Fruit fly (Drosophila melanogaster) whole organism, embryonic: ENCODE data around the gene Mgat4b.

Experiments used
- Abd-B ChIP-seq: fragments of 200-800 bp; sonication (Bioruptor generic); optimal IDR thresholded peaks from 2 replicates; lab custom pipeline; 2018; ENCODE audit warnings: missing biosample characterization, mild to moderate bottlenecking, missing genetic modification characterization, moderate library complexity
- Bgb ChIP-seq: fragments of 200-800 bp; sonication (Bioruptor generic); IDR thresholded peaks from 2 replicates; pipeline ENCODE4 v1.3.6; 2022; ENCODE audit warnings: missing biosample characterization, missing genetic modification characterization; ENCODE audit not compliant: partially characterized antibody
- CG10209 ChIP-seq: fragments of 200-800 bp; sonication (Bioruptor generic); optimal IDR thresholded peaks from 3 replicates; lab custom pipeline; 2017; ENCODE audit warnings: missing biosample characterization, mild to moderate bottlenecking, missing genetic modification characterization, missing genetic modification reagents
- CG11504 ChIP-seq: fragments of 200-800 bp; sonication (Bioruptor generic); optimal IDR thresholded peaks from 3 replicates; lab custom pipeline; 2019; ENCODE audit warnings: missing biosample characterization, mild to moderate bottlenecking, missing genetic modification characterization, moderate library complexity
- CG12155 ChIP-seq: fragments of 200-800 bp; sonication (Bioruptor generic); optimal IDR thresholded peaks from 3 replicates; lab custom pipeline; 2016; ENCODE audit warnings: missing biosample characterization, missing genetic modification characterization
- CG15514 ChIP-seq: fragments of 200-800 bp; sonication (Bioruptor generic); optimal IDR thresholded peaks from 3 replicates; lab custom pipeline; 2017; ENCODE audit warnings: missing biosample characterization, missing genetic modification characterization, mild to moderate bottlenecking, moderate library complexity, missing genetic modification reagents
- CG1603 ChIP-seq: fragments of 200-800 bp; sonication (Bioruptor generic); optimal IDR thresholded peaks from 2 replicates; lab custom pipeline; 2019; ENCODE audit warnings: missing biosample characterization, mild to moderate bottlenecking, missing genetic modification characterization, moderate library complexity
- CG17612 ChIP-seq: fragments of 200-800 bp; sonication (Bioruptor generic); IDR thresholded peaks from 2 replicates; pipeline ENCODE4 v1.3.6; 2022; ENCODE audit warnings: missing biosample characterization, missing genetic modification characterization
- CG17802 ChIP-seq: fragments of 200-800 bp; sonication (Bioruptor generic); optimal IDR thresholded peaks from 2 replicates; lab custom pipeline; 2018; ENCODE audit warnings: missing biosample characterization, mild to moderate bottlenecking, missing genetic modification characterization, moderate library complexity
- CG17829 ChIP-seq: fragments of 200-800 bp; optimal IDR thresholded peaks from 2 replicates; lab custom pipeline; 2019; ENCODE audit warnings: missing biosample characterization, mild to moderate bottlenecking, missing genetic modification characterization, moderate library complexity
- CG18764 ChIP-seq: fragments of 200-800 bp; sonication (Bioruptor generic); optimal IDR thresholded peaks from 3 replicates; lab custom pipeline; 2016; ENCODE audit warnings: missing biosample characterization, missing genetic modification characterization
- CG2120 ChIP-seq: fragments of 200-800 bp; sonication (Bioruptor generic); optimal IDR thresholded peaks from 3 replicates; lab custom pipeline; 2016; ENCODE audit warnings: missing biosample characterization, missing genetic modification characterization
- CG3065 ChIP-seq: fragments of 200-800 bp; sonication (Bioruptor generic); optimal IDR thresholded peaks from 2 replicates; lab custom pipeline; 2016; ENCODE audit warnings: missing biosample characterization, missing genetic modification characterization
- CG3838 ChIP-seq: fragments of 200-800 bp; sonication (Bioruptor generic); optimal IDR thresholded peaks from 3 replicates; lab custom pipeline; 2016; ENCODE audit warnings: missing biosample characterization, missing genetic modification characterization
- CG4730 ChIP-seq: fragments of 200-800 bp; sonication (Bioruptor generic); IDR thresholded peaks from 2 replicates; pipeline ENCODE4 v1.3.6; 2022; ENCODE audit warnings: missing biosample characterization, missing genetic modification characterization
- CG6654 ChIP-seq: fragments of 200-800 bp; sonication (Bioruptor generic); optimal IDR thresholded peaks from 2 replicates; lab custom pipeline; 2017; ENCODE audit warnings: missing biosample characterization, mild to moderate bottlenecking, missing genetic modification characterization
- CG8388 ChIP-seq: fragments of 200-800 bp; sonication (Bioruptor generic); optimal IDR thresholded peaks from 2 replicates; lab custom pipeline; 2019; ENCODE audit warnings: missing biosample characterization, mild to moderate bottlenecking, missing genetic modification characterization, moderate library complexity
- CG9215 ChIP-seq: fragments of 200-800 bp; sonication (Bioruptor generic); IDR thresholded peaks from 2 replicates; pipeline ENCODE4 v1.3.6; 2022; ENCODE audit warnings: missing biosample characterization, missing genetic modification characterization
- CG9609 ChIP-seq: fragments of 200-800 bp; sonication (Bioruptor generic); optimal IDR thresholded peaks from 3 replicates; lab custom pipeline; 2016; ENCODE audit warnings: missing biosample characterization, missing genetic modification characterization
- CG9876 ChIP-seq: fragments of 200-800 bp; sonication (Bioruptor generic); optimal IDR thresholded peaks from 2 replicates; lab custom pipeline; 2016; ENCODE audit warnings: missing biosample characterization, missing genetic modification characterization
- Dip3 ChIP-seq: fragments of 200-800 bp; sonication (Bioruptor generic); optimal IDR thresholded peaks from 3 replicates; lab custom pipeline; 2016; ENCODE audit warnings: missing biosample characterization, missing genetic modification characterization
- Fer2 ChIP-seq: fragments of 200-800 bp; sonication (Bioruptor generic); optimal IDR thresholded peaks from 2 replicates; lab custom pipeline; 2018; ENCODE audit warnings: missing biosample characterization, mild to moderate bottlenecking, missing genetic modification characterization, moderate library complexity
- Hsf ChIP-seq: fragments of 200-800 bp; sonication (Bioruptor generic); optimal IDR thresholded peaks from 3 replicates; lab custom pipeline; 2016; ENCODE audit warnings: missing biosample characterization, missing genetic modification characterization
- Meics ChIP-seq: fragments of 200-800 bp; sonication (Bioruptor generic); optimal IDR thresholded peaks from 2 replicates; lab custom pipeline; 2017; ENCODE audit warnings: missing biosample characterization, mild to moderate bottlenecking, missing genetic modification characterization
- NFAT ChIP-seq: fragments of 200-800 bp; sonication (Bioruptor generic); IDR thresholded peaks from 2 replicates; pipeline ENCODE4 v1.3.6; 2022; ENCODE audit warnings: missing biosample characterization, missing genetic modification characterization
- Neu2 ChIP-seq: fragments of 200-800 bp; sonication (Bioruptor generic); optimal IDR thresholded peaks from 3 replicates; lab custom pipeline; 2016; ENCODE audit warnings: missing biosample characterization, missing genetic modification characterization, borderline replicate concordance
- Rfx ChIP-seq: fragments of 200-800 bp; sonication (Bioruptor generic); IDR thresholded peaks from 2 replicates; pipeline ENCODE4 v1.3.6; 2022; ENCODE audit warnings: missing biosample characterization, missing genetic modification characterization
- Usf ChIP-seq: fragments of 200-800 bp; sonication (Bioruptor generic); optimal IDR thresholded peaks from 2 replicates; lab custom pipeline; 2017; ENCODE audit warnings: missing genotype, missing biosample characterization, missing genetic modification characterization
- ab ChIP-seq: fragments of 200-800 bp; sonication (Bioruptor generic); optimal IDR thresholded peaks from 2 replicates; lab custom pipeline; 2016; ENCODE audit warnings: missing biosample characterization, missing genetic modification characterization
- gcm2 ChIP-seq: fragments of 200-800 bp; sonication (Bioruptor generic); optimal IDR thresholded peaks from 2 replicates; lab custom pipeline; 2016; ENCODE audit warnings: missing biosample characterization, missing genetic modification characterization
- gfzf ChIP-seq: fragments of 200-800 bp; sonication (Bioruptor generic); optimal IDR thresholded peaks from 2 replicates; lab custom pipeline; 2016; ENCODE audit warnings: missing biosample characterization, mild to moderate bottlenecking, missing genetic modification characterization, moderate library complexity
- grn ChIP-seq: fragments of 200-800 bp; sonication (Bioruptor generic); optimal IDR thresholded peaks from 3 replicates; lab custom pipeline; 2017; ENCODE audit warnings: missing biosample characterization, missing genetic modification characterization
- gro ChIP-seq: fragments of 200-800 bp; sonication (Bioruptor generic); optimal IDR thresholded peaks from 2 replicates; lab custom pipeline; 2016; ENCODE audit warnings: missing biosample characterization, missing genetic modification characterization
- gsb ChIP-seq: fragments of 200-800 bp; sonication (Bioruptor generic); IDR thresholded peaks from 2 replicates; pipeline ENCODE4 v1.3.6; 2022; ENCODE audit warnings: missing biosample characterization, missing genetic modification characterization
- gsb-n ChIP-seq: fragments of 200-800 bp; sonication (Bioruptor generic); optimal IDR thresholded peaks from 3 replicates; lab custom pipeline; 2018; ENCODE audit warnings: missing biosample characterization, mild to moderate bottlenecking, missing genetic modification characterization
- gt ChIP-seq: fragments of 200-800 bp; sonication (Bioruptor generic); IDR thresholded peaks from 2 replicates; pipeline ENCODE4 v1.3.6; 2022; ENCODE audit warnings: missing biosample characterization, missing genetic modification characterization
- hkb ChIP-seq, 2 experiments: fragments of 200-800 bp in 1 of 2; fragments of >200 bp in 1 of 2; sonication (Bioruptor generic) in 1 of 2; IDR thresholded peaks in 1 of 2; optimal IDR thresholded peaks in 1 of 2; 2 replicates each; pipeline versions ENCODE4 v1.3.6 to Lab custom; 2017 to 2022; ENCODE audit warnings: missing biosample characterization in 1 of 2, missing genetic modification characterization in 1 of 2
- jumu ChIP-seq: fragments of 200-800 bp; sonication (Bioruptor generic); optimal IDR thresholded peaks from 3 replicates; lab custom pipeline; 2016; ENCODE audit warnings: missing biosample characterization, missing genetic modification characterization
- klu ChIP-seq: fragments of 200-800 bp; sonication (Bioruptor generic); IDR thresholded peaks from 2 replicates; pipeline ENCODE4 v1.3.6; 2022; ENCODE audit warnings: missing biosample characterization, missing genetic modification characterization
- scrt ChIP-seq: fragments of 200-800 bp; sonication (Bioruptor generic); optimal IDR thresholded peaks from 2 replicates; lab custom pipeline; 2018; ENCODE audit warnings: missing biosample characterization, mild to moderate bottlenecking, missing genetic modification characterization, moderate library complexity
- slp2 ChIP-seq: fragments of 200-800 bp; sonication (Bioruptor generic); optimal IDR thresholded peaks from 2 replicates; lab custom pipeline; 2016; ENCODE audit warnings: missing biosample characterization, missing genetic modification characterization
- so ChIP-seq: fragments of 200-800 bp; sonication (Bioruptor generic); IDR thresholded peaks from 3 replicates; pipeline ENCODE4 v1.3.6; 2022; ENCODE audit warnings: missing biosample characterization, missing genetic modification characterization
- stc ChIP-seq: fragments of 200-800 bp; sonication (Bioruptor generic); IDR thresholded peaks from 2 replicates; pipeline ENCODE4 v1.3.6; 2022; ENCODE audit warnings: missing biosample characterization, missing genetic modification characterization
- tio ChIP-seq: fragments of 200-800 bp; sonication (Bioruptor generic); optimal IDR thresholded peaks from 2 replicates; lab custom pipeline; 2017; ENCODE audit warnings: missing biosample characterization, missing genetic modification characterization, inconsistent platforms
- tll ChIP-seq, 2 experiments: fragments of 200-800 bp in 1 of 2; fragments of >200 bp in 1 of 2; sonication (Bioruptor generic) in 1 of 2; optimal IDR thresholded peaks; 2 replicates each; lab custom pipeline; 2017 to 2019; ENCODE audit warnings: missing biosample characterization in 2 of 2, missing genetic modification characterization in 2 of 2, mild to moderate bottlenecking in 1 of 2, moderate library complexity in 1 of 2
- tna ChIP-seq: fragments of 200-800 bp; sonication (Bioruptor generic); IDR thresholded peaks from 2 replicates; pipeline ENCODE4 v1.3.6; 2022; ENCODE audit warnings: missing biosample characterization, missing genetic modification characterization; ENCODE audit not compliant: partially characterized antibody
- toy ChIP-seq: fragments of 200-800 bp; sonication (Bioruptor generic); IDR thresholded peaks from 2 replicates; pipeline ENCODE4 v1.3.6; 2022; ENCODE audit warnings: missing biosample characterization, missing genetic modification characterization
- twi ChIP-seq: fragments of 200-800 bp; optimal IDR thresholded peaks from 2 replicates; lab custom pipeline; 2019; ENCODE audit warnings: missing biosample characterization, mild to moderate bottlenecking, missing genetic modification characterization, moderate library complexity
- vnd ChIP-seq: fragments of 200-800 bp; sonication (Bioruptor generic); IDR thresholded peaks from 3 replicates; pipeline ENCODE4 v1.3.6; 2022; ENCODE audit warnings: missing biosample characterization, missing genetic modification characterization; ENCODE audit not compliant: partially characterized antibody

Mgat4b gene

dm6 chr3L:14790127-14790589 lies 21.1 kb upstream of the Mgat4b start (continued):
- TF ChIP-seq gfzf (GFP tag; lab: Kevin White, UChicago), result peak; percentile 24
- TF ChIP-seq tna (GFP tag; lab: Robert Waterston, UW), result peak; percentile 44
- peak; percentile 33 for TF ChIP-seq CG17802 (tag; lab: Kevin White, UChicago)
- peak; percentile 85 for TF ChIP-seq Rfx (GFP tag; lab: Robert Waterston, UW)
- TF ChIP-seq CG17829 (tag; lab: Kevin White, UChicago), result peak; percentile 41
- peak; percentile 75 for TF ChIP-seq slp2 (GFP tag; lab: Kevin White, UChicago)
- TF ChIP-seq ab (GFP tag; lab: Kevin White, UChicago), result no peak
- peak; percentile 75 for TF ChIP-seq CG15514
- peak; percentile 79 for TF ChIP-seq CG18764
- TF ChIP-seq Usf (GFP tag; lab: Kevin White, UChicago), result peak; percentile 19
- TF ChIP-seq grn (GFP tag; lab: Kevin White, UChicago), result no peak
- TF ChIP-seq Neu2, result peak; percentile 66
- TF ChIP-seq CG8388 (GFP tag; lab: Kevin White, UChicago), result peak; percentile 56
- peak; percentile 54 for TF ChIP-seq Fer2 (tag; lab: Kevin White, UChicago)
- peak; percentile 94 for TF ChIP-seq CG12155 (GFP tag; lab: Kevin White, UChicago)
- no peak for TF ChIP-seq CG3838
- TF ChIP-seq vnd, result peak; percentile 81
- peak; percentile 78; the same call in 1 of the 2 replicates for TF ChIP-seq NFAT (GFP tag; lab: Robert Waterston, UW)
- TF ChIP-seq Dip3 (GFP tag; lab: Kevin White, UChicago), result peak; percentile 87
- peak; percentile 82 for TF ChIP-seq CG9215 (GFP tag; lab: Robert Waterston, UW)
- peak; percentile 87 for TF ChIP-seq jumu (GFP tag; lab: Kevin White, UChicago)
- no peak for TF ChIP-seq tio (GFP tag; lab: Kevin White, UChicago)
- peak; percentile 82 for TF ChIP-seq klu (GFP tag; lab: Robert Waterston, UW)
- TF ChIP-seq CG6654 (GFP tag; lab: Kevin White, UChicago), result peak; percentile 22
- TF ChIP-seq CG2120 (GFP tag; lab: Kevin White, UChicago), result peak; percentile 91
- TF ChIP-seq CG9609 (GFP tag; lab: Kevin White, UChicago), result peak; percentile 84
- peak; percentile 49; the same call in 1 of the 2 replicates for TF ChIP-seq CG17612 (GFP tag; lab: Robert Waterston, UW)
- peak; percentile 65 for TF ChIP-seq CG9876 (GFP tag; lab: Kevin White, UChicago)
- peak; percentile 43 for TF ChIP-seq twi (tag; lab: Kevin White, UChicago)
- TF ChIP-seq tll (GFP tag; optimal IDR thresholded peaks at IDR 0.05; lab: Kevin White, UChicago), result no peak
- peak; percentile 47 for TF ChIP-seq hkb (optimal IDR thresholded peaks at IDR 0.05; lab: Kevin White, UChicago)
- TF ChIP-seq hkb (GFP tag; IDR thresholded peaks at IDR 0.05; lab: Robert Waterston, UW), result peak; percentile 69
- TF ChIP-seq CG4730 (GFP tag; lab: Robert Waterston, UW), result peak; percentile 55
- TF ChIP-seq CG3065 (GFP tag; lab: Kevin White, UChicago), result peak; percentile 54
- peak; percentile 85 for TF ChIP-seq gro (GFP tag; lab: Kevin White, UChicago)
- TF ChIP-seq toy (GFP tag; lab: Robert Waterston, UW), result 0 out of 2 replicates have a peak, but pooled peaks have one; percentile 22
- TF ChIP-seq Meics, result no peak
- peak; percentile 77; the same call in 2 of the 3 replicates for TF ChIP-seq so (GFP tag; lab: Robert Waterston, UW)
- peak; percentile 80 for TF ChIP-seq Bgb (GFP tag; lab: Robert Waterston, UW)
- no peak for TF ChIP-seq CG11504 (tag; lab: Kevin White, UChicago)
- TF ChIP-seq gsb-n (tag; lab: Kevin White, UChicago), result no peak
- TF ChIP-seq stc, result peak; percentile 58
- no peak for TF ChIP-seq scrt
- no peak for TF ChIP-seq CG1603 (tag; lab: Kevin White, UChicago)
- peak; percentile 78 for TF ChIP-seq Abd-B (GFP tag; lab: Kevin White, UChicago)
- peak; percentile 50; the same call in 1 of the 2 replicates for TF ChIP-seq gt (GFP tag; lab: Robert Waterston, UW)
- TF ChIP-seq gcm2 (GFP tag; lab: Kevin White, UChicago), result peak; percentile 47
- TF ChIP-seq gsb (GFP tag; lab: Robert Waterston, UW), result peak; percentile 50; the same call in 1 of the 2 replicates
- TF ChIP-seq Hsf (GFP tag; lab: Kevin White, UChicago), result peak; percentile 90
- TF ChIP-seq CG10209 (GFP tag; lab: Kevin White, UChicago), result peak; percentile 69
